Fruit fly (Drosophila melanogaster) whole organism, prepupa: Measurements from ENCODE around the gene moi.

Experiments used
- CG11762 ChIP-seq: fragments of 200-800 bp; sonication (Bioruptor generic); optimal IDR thresholded peaks from 3 replicates; lab custom pipeline; 2016; ENCODE audit warnings: missing biosample characterization, missing genetic modification characterization; ENCODE audit not compliant: insufficient read depth
- CG11902 ChIP-seq: fragments of 200-800 bp; sonication (Bioruptor generic); optimal IDR thresholded peaks from 3 replicates; lab custom pipeline; 2016; ENCODE audit warnings: missing biosample characterization, missing genetic modification characterization
- CG1621 ChIP-seq: fragments of 200-800 bp; sonication (Bioruptor generic); optimal IDR thresholded peaks from 3 replicates; lab custom pipeline; 2018; ENCODE audit warnings: missing biosample characterization, mild to moderate bottlenecking, missing genetic modification characterization
- CG16779 ChIP-seq: fragments of 200-800 bp; sonication (Bioruptor generic); optimal IDR thresholded peaks from 3 replicates; lab custom pipeline; 2017; ENCODE audit warnings: missing biosample characterization, mild to moderate bottlenecking, missing genetic modification characterization
- CG3032 ChIP-seq: fragments of 200-800 bp; optimal IDR thresholded peaks from 2 replicates; lab custom pipeline; 2019; ENCODE audit warnings: missing biosample characterization, mild to moderate bottlenecking, missing genetic modification characterization, moderate library complexity
- CG31627 ChIP-seq: fragments of 200-800 bp; sonication (Bioruptor generic); optimal IDR thresholded peaks from 3 replicates; lab custom pipeline; 2016; ENCODE audit warnings: missing biosample characterization, missing genetic modification characterization
- CG32006 ChIP-seq: fragments of 200-800 bp; sonication (Bioruptor generic); optimal IDR thresholded peaks from 3 replicates; lab custom pipeline; 2017; ENCODE audit warnings: missing biosample characterization, mild to moderate bottlenecking, missing genetic modification characterization
- CG34406 ChIP-seq: fragments of 200-800 bp; sonication (Bioruptor generic); optimal IDR thresholded peaks from 3 replicates; lab custom pipeline; 2016; ENCODE audit warnings: missing biosample characterization, missing genetic modification characterization
- CG3919 ChIP-seq: fragments of 200-800 bp; sonication (Bioruptor generic); optimal IDR thresholded peaks from 3 replicates; lab custom pipeline; 2016; ENCODE audit warnings: missing biosample characterization, missing genetic modification characterization
- CG4318 ChIP-seq: fragments of 200-800 bp; sonication (Bioruptor generic); optimal IDR thresholded peaks from 3 replicates; lab custom pipeline; 2017; ENCODE audit warnings: missing biosample characterization, mild to moderate bottlenecking, missing genetic modification characterization
- CG6808 ChIP-seq: fragments of 200-800 bp; sonication (Bioruptor generic); optimal IDR thresholded peaks from 3 replicates; lab custom pipeline; 2017; ENCODE audit warnings: missing biosample characterization, missing genetic modification characterization, mild to moderate bottlenecking, moderate library complexity, missing genetic modification reagents
- CG6854 ChIP-seq: fragments of 200-800 bp; sonication (Bioruptor generic); optimal IDR thresholded peaks from 2 replicates; lab custom pipeline; 2017; ENCODE audit warnings: missing biosample characterization, mild to moderate bottlenecking, missing genetic modification characterization
- CG8319 ChIP-seq: fragments of 200-800 bp; sonication (Bioruptor generic); optimal IDR thresholded peaks from 3 replicates; lab custom pipeline; 2016; ENCODE audit warnings: missing biosample characterization, missing genetic modification characterization
- CG8632 ChIP-seq: fragments of 200-800 bp; sonication (Bioruptor generic); optimal IDR thresholded peaks from 3 replicates; lab custom pipeline; 2016; ENCODE audit warnings: missing biosample characterization, missing genetic modification characterization
- Eip75B ChIP-seq: fragments of 200-800 bp; sonication (Bioruptor generic); optimal IDR thresholded peaks from 3 replicates; lab custom pipeline; 2016; ENCODE audit warnings: missing biosample characterization, missing genetic modification characterization
- Eip78C ChIP-seq: fragments of 200-800 bp; sonication (Bioruptor generic); peaks from one replicate; lab custom pipeline; 2016; ENCODE audit warnings: missing biosample characterization, missing genetic modification characterization
- Eip93F ChIP-seq: fragments of 200-800 bp; sonication (Bioruptor generic); optimal IDR thresholded peaks from 2 replicates; lab custom pipeline; 2016; ENCODE audit warnings: missing biosample characterization, mild to moderate bottlenecking, missing genetic modification characterization
- Ets21C ChIP-seq: fragments of 200-800 bp; sonication (Bioruptor generic); optimal IDR thresholded peaks from 3 replicates; lab custom pipeline; 2016; ENCODE audit warnings: missing biosample characterization, missing genetic modification characterization
- Ets96B ChIP-seq: fragments of 200-800 bp; optimal IDR thresholded peaks from 2 replicates; lab custom pipeline; 2019; ENCODE audit warnings: missing biosample characterization, mild to moderate bottlenecking, missing genetic modification characterization, moderate library complexity
- Hr4 ChIP-seq: fragments of 200-800 bp; sonication (Bioruptor generic); optimal IDR thresholded peaks from 3 replicates; lab custom pipeline; 2016; ENCODE audit warnings: missing biosample characterization, missing genetic modification characterization
- Met ChIP-seq: fragments of 200-800 bp; sonication (Bioruptor generic); optimal IDR thresholded peaks from 3 replicates; lab custom pipeline; 2016; ENCODE audit warnings: missing biosample characterization, missing genetic modification characterization
- OdsH ChIP-seq: fragments of 200-800 bp; sonication (Bioruptor generic); optimal IDR thresholded peaks from 3 replicates; lab custom pipeline; 2016; ENCODE audit warnings: missing biosample characterization, missing genetic modification characterization
- Sox102F ChIP-seq: fragments of 200-800 bp; sonication (Bioruptor generic); optimal IDR thresholded peaks from 2 replicates; lab custom pipeline; 2016; ENCODE audit warnings: missing biosample characterization, mild to moderate bottlenecking, missing genetic modification characterization
- achi ChIP-seq: fragments of 200-800 bp; sonication (Bioruptor generic); optimal IDR thresholded peaks from 3 replicates; lab custom pipeline; 2016; ENCODE audit warnings: missing biosample characterization, missing genetic modification characterization
- dac ChIP-seq: fragments of 200-800 bp; sonication (Bioruptor generic); optimal IDR thresholded peaks from 2 replicates; lab custom pipeline; 2017; ENCODE audit warnings: missing biosample characterization, mild to moderate bottlenecking, missing genetic modification characterization
- eg ChIP-seq: fragments of 200-800 bp; sonication (Bioruptor generic); IDR thresholded peaks from 3 replicates; pipeline ENCODE4 v1.3.6; 2022; ENCODE audit warnings: missing biosample characterization, missing genetic modification characterization
- esn ChIP-seq: fragments of 200-800 bp; sonication (Bioruptor generic); optimal IDR thresholded peaks from 2 replicates; lab custom pipeline; 2016; ENCODE audit warnings: missing biosample characterization, mild to moderate bottlenecking, missing genetic modification characterization, moderate library complexity
- fd85E ChIP-seq: fragments of 200-800 bp; sonication (Bioruptor generic); optimal IDR thresholded peaks from 3 replicates; lab custom pipeline; 2016; ENCODE audit warnings: missing biosample characterization, missing genetic modification characterization
- fkh ChIP-seq: fragments of 200-800 bp; sonication (Bioruptor generic); optimal IDR thresholded peaks from 3 replicates; lab custom pipeline; 2017; ENCODE audit warnings: missing biosample characterization, mild to moderate bottlenecking, missing genetic modification characterization, moderate library complexity
- lz ChIP-seq: fragments of 200-800 bp; sonication (Bioruptor generic); optimal IDR thresholded peaks from 3 replicates; lab custom pipeline; 2016; ENCODE audit warnings: missing biosample characterization, missing genetic modification characterization
- salr ChIP-seq, 2 experiments: fragments of 200-800 bp; sonication (Bioruptor generic); optimal IDR thresholded peaks; 3 replicates each; lab custom pipeline; 2016 to 2018; ENCODE audit warnings: missing biosample characterization in 2 of 2, missing genetic modification characterization in 2 of 2, mild to moderate bottlenecking in 1 of 2
- spab ChIP-seq: fragments of 200-800 bp; sonication (Bioruptor generic); optimal IDR thresholded peaks from 2 replicates; lab custom pipeline; 2017; ENCODE audit warnings: missing biosample characterization, mild to moderate bottlenecking, missing genetic modification characterization, missing genetic modification reagents
- ss ChIP-seq, 2 experiments: fragments of 200-800 bp; sonication (Bioruptor generic); optimal IDR thresholded peaks; 2 replicates in 1 of 2; 3 replicates in 1 of 2; lab custom pipeline; 2017 to 2018; ENCODE audit warnings: mild to moderate bottlenecking in 2 of 2, missing biosample characterization in 2 of 2, missing genetic modification characterization in 2 of 2, moderate library complexity in 1 of 2
- svp ChIP-seq: fragments of 200-800 bp; sonication (Bioruptor generic); peaks from one replicate; lab custom pipeline; 2016; ENCODE audit warnings: missing biosample characterization, missing genetic modification characterization
- topi ChIP-seq: fragments of 200-800 bp; sonication (Bioruptor generic); optimal IDR thresholded peaks from 3 replicates; lab custom pipeline; 2016; ENCODE audit warnings: missing biosample characterization, missing genetic modification characterization
- vri ChIP-seq: fragments of 200-800 bp; sonication (Bioruptor generic); optimal IDR thresholded peaks from 3 replicates; lab custom pipeline; 2016; ENCODE audit warnings: missing biosample characterization, mild to moderate bottlenecking, missing genetic modification characterization

Gene moi

DNA sequence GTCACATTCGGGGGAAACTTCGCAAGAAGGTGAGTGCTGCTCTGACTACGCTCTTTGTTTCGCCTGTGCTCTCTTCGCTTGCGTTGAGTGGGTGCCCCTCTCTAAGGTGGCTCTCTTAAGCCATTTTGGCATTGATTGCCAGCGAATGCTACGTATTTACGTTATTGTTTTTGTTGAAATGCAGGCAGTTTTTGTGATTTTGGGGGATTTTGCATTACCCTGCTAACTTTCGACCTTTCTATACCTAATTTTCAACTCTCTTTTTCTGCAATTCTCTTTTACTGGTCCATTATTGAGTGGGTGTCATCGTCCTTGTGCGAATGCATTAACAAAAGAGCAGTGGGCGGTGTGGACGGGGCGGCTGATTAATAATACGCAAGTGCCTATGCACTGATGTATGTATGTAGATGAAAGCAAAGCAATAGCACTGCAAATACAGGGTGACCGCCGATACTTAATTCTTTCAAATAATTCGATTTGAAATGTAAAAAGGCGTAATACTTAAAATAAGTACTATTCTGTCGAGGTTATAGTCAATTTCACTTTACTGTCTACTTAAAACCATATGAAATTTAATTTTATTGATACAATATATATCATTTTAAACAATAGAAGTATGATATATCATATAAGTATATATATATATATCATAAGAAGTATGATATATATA is 19.9 kb downstream of the moi start (continued):
- TF ChIP-seq dac (GFP tag; lab: Kevin White, UChicago) (no peak), CG6854 (peak; percentile 15), Eip75B (GFP tag; lab: Kevin White, UChicago) (no peak), CG1621 (tag; lab: Kevin White, UChicago) (no peak), CG3032 (tag; lab: Kevin White, UChicago) (no peak), salr (GFP tag; optimal IDR thresholded peaks at IDR 0.05; lab: Kevin White, UChicago) (no peak), ss (GFP tag; optimal IDR thresholded peaks at IDR 0.05; lab: Kevin White, UChicago) (peak in 1 of 2 experiments; percentile 27), CG8632 (GFP tag; lab: Kevin White, UChicago) (peak; percentile 11), achi (GFP tag; lab: Kevin White, UChicago) (no peak), CG31627 (GFP tag; lab: Kevin White, UChicago) (no peak), vri (peak; percentile 8), CG6808 (no peak), Eip78C (peak; percentile 36), fd85E (GFP tag; lab: Kevin White, UChicago) (no peak), CG3919 (GFP tag; lab: Kevin White, UChicago) (no peak), CG4318 (GFP tag; lab: Kevin White, UChicago) (no peak), Met (GFP tag; lab: Kevin White, UChicago) (no peak), Sox102F (GFP tag; lab: Kevin White, UChicago) (no peak), CG8319 (GFP tag; lab: Kevin White, UChicago) (no peak), spab (no peak), topi (GFP tag; lab: Kevin White, UChicago) (no peak), Hr4 (GFP tag; lab: Kevin White, UChicago) (no peak), CG32006 (GFP tag; lab: Kevin White, UChicago) (no peak), fkh (GFP tag; lab: Kevin White, UChicago) (no peak)

DNA sequence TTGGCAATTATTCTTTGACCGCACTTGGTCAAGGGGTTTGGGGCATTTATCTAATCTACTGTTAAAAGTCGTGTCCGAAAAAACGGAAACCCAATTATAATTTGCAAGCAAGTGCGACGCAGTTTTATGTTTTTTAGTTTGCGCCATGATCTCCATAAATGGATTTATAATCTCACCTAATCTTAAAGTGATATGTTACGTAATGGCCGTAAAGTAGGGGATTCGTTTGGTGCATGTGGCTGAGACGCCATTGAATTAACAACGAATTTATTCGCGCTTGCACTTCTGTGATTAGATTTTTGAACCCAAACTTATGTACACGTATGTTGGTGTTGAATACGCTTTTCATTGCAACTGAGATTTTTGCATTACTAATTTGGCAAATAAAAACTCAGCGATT is 21.4 kb downstream of the moi start:
- TF ChIP-seq svp (peak; percentile 19), vri (peak; percentile 26), CG34406 (GFP tag; lab: Kevin White, UChicago) (no peak)

DNA sequence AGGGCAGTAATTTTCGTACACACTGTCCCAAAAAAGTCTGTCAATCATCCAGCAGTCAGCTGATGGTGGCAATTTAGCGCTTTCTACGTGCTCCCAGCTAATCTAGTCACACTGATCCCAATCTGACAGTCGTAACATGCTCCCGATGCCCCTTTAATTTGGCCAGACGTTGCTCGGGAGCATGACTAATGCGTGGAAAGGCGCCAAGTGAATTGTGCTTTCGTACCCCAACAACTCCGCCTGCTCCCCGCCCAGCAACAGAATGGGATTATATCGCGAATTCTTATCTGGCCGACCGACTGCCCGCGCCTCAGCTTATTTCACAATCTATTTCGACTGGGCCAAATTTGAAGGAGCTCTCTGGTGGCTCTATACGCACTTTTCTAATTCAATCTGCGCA is 22.1 kb downstream of the moi start:
- TF ChIP-seq vri: peak; percentile 67
- no peak for TF ChIP-seq OdsH (GFP tag; lab: Kevin White, UChicago)

DNA sequence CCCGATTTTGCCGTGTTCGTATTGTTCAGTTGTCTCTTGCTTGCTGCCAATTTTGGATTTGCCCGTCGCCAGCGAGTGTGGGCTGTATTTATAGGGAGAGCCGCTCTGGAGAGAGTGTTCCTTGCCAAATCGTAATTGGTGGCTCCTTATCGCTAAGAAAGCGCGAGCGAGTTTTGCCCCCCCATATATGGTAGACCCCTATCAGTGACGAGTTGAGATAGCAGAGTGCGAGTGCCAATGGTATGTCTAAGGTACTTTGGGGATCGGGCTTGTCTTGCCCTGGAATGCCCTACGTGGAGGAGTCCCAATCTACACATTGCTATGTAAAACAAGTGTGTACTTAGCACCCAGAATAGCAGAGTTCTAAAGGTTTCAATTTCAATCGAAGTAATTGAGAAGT is 24.2 kb downstream of the moi start, which contains the start of gene CG7142:
CG7142 (minus strand) TSS at position 29 of the 400 bp plus-strand sequence.
- TF ChIP-seq Ets21C (GFP tag; lab: Kevin White, UChicago) (no peak), Ets96B (tag; lab: Kevin White, UChicago) (no peak), topi (GFP tag; lab: Kevin White, UChicago) (no peak), vri (peak; percentile 72), esn (peak; percentile 36), svp (peak; percentile 94), CG6808 (no peak), eg (GFP tag; lab: Robert Waterston, UW) (no peak), CG31627 (GFP tag; lab: Kevin White, UChicago) (peak; percentile 25), CG11762 (GFP tag; lab: Kevin White, UChicago) (no peak), CG11902 (GFP tag; lab: Kevin White, UChicago) (no peak), CG16779 (tag; lab: Kevin White, UChicago) (no peak), lz (GFP tag; lab: Kevin White, UChicago) (no peak), Eip93F (GFP tag; lab: Kevin White, UChicago) (peak; percentile 24)
- TF ChIP-seq, all 60 proteins: peak for 5
